Worm (Caenorhabditis elegans) whole organism, L3 larva: ENCODE results near the gene K07E3.4.

ENCODE experiments used
- lin-15B ChIP-seq: fragments of 150-350 bp; optimal IDR thresholded peaks from 2 replicates; lab custom pipeline; 2014; ENCODE audit warnings: missing biosample characterization, missing genetic modification characterization
- nhr-11 ChIP-seq: fragments of 150-350 bp; optimal IDR thresholded peaks from 2 replicates; lab custom pipeline; 2014; ENCODE audit warnings: missing biosample characterization, missing genetic modification characterization
- nhr-43 ChIP-seq: sonication (generic microtip); optimal IDR thresholded peaks from 2 replicates; lab custom pipeline; 2016; ENCODE audit warnings: mild to moderate bottlenecking, missing genetic modification characterization, missing compliant biosample characterization; ENCODE audit not compliant: poor library complexity, severe bottlenecking
- pha-4 ChIP-seq: fragments of 150-350 bp; optimal IDR thresholded peaks from 2 replicates; lab custom pipeline; 2014; ENCODE audit warnings: missing biosample characterization, missing genetic modification reagents, missing genetic modification characterization
- sea-2 ChIP-seq: fragments of 150-350 bp; sonication (generic microtip); optimal IDR thresholded peaks from 4 replicates; lab custom pipeline; 2014; ENCODE audit warnings: missing biosample characterization, missing genetic modification reagents, missing genetic modification characterization

DNA sequence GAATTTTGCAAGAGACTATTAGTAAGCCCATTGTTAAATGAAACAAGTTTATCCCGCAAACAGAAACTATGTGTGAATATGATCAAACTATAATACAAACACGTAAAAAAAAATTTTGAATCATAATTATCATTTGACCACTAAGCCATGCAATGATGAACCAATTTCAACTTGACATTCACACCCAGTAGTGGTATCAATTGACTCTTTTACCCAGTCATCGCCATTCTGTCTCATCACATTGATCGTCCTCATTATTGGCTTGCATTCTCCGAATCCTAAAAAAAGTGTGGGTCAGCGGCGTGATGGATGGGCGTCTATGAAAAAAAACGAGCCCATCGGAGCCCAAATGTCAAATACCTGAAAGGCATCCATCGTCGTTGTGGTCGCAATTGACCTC, 36.5 kb upstream of the K07E3.4 start:
- TF ChIP-seq nhr-11 (no peak), nhr-43 (no peak), lin-15B (tag; lab: Kevin White, UChicago) (no peak), pha-4 (no peak), sea-2 (GFP tag; lab: Kevin White, UChicago) (no peak)
